Worm (Caenorhabditis elegans): Measurements from ENCODE around the gene srbc-63.

The srbc-63 gene

DNA sequence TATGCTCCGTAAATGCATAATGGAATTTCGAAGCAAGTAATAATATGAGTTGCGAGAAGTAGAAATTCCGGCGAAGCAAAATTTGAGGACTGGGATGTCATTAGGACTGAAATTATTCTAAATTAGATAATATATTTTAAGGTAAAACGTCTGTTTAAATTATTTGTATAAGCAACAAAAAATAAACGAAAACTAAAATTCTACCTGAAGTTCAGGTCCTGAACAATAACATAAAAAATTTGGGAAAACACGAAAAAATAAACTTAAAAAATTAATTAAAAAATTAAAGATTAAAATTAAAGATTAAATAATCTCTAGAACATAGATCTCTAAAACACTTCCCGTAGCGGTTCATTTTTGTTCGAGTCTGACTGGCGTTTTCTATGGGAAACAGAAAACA, 32.7 kb downstream of the srbc-63 start, which contains the start of gene srh-251:
TSS of gene srh-251 (minus strand) at position 101 of the 400 bp plus-strand sequence.
- no peak for TF ChIP-seq blmp-1 (tag; optimal IDR thresholded peaks at IDR 0.05)
- no peak for TF ChIP-seq unc-39 (tag; optimal IDR thresholded peaks at IDR 0.05)
- no peak for TF ChIP-seq ham-2 (GFP tag; optimal IDR thresholded peaks at IDR 0.05)
- TF ChIP-seq ceh-39 (tag; optimal IDR thresholded peaks at IDR 0.05): no peak
- TF ChIP-seq pha-4 (tag; optimal IDR thresholded peaks at IDR 0.05): no peak
- TF ChIP-seq ztf-11 (tag; optimal IDR thresholded peaks at IDR 0.05): no peak
- no peak for TF ChIP-seq snpc-4 (tag; optimal IDR thresholded peaks at IDR 0.05)
- TF ChIP-seq bed-3 (GFP tag; optimal IDR thresholded peaks at IDR 0.05): no peak
- no peak for TF ChIP-seq hlh-1 (tag; optimal IDR thresholded peaks at IDR 0.05)
- no peak for TF ChIP-seq zip-8 (tag; optimal IDR thresholded peaks at IDR 0.05)
- no peak for TF ChIP-seq nhr-12 (tag; optimal IDR thresholded peaks at IDR 0.05)
- no peak for TF ChIP-seq nhr-237 (tag; optimal IDR thresholded peaks at IDR 0.05)
- TF ChIP-seq ceh-43 (GFP tag; optimal IDR thresholded peaks at IDR 0.05): no peak
- TF ChIP-seq cnd-1 (tag; optimal IDR thresholded peaks at IDR 0.05): no peak

- TF ChIP-seq snpc-4 (tag; optimal IDR thresholded peaks at IDR 0.05) (no peak), pha-4 (tag; optimal IDR thresholded peaks at IDR 0.05) (no peak), sem-2 (GFP tag; optimal IDR thresholded peaks at IDR 0.05) (no peak), cnd-1 (tag; optimal IDR thresholded peaks at IDR 0.05) (no peak), ceh-39 (tag; optimal IDR thresholded peaks at IDR 0.05) (no peak), blmp-1 (tag; optimal IDR thresholded peaks at IDR 0.05) (no peak), elt-3 (tag; optimal IDR thresholded peaks at IDR 0.05) (no peak), bed-3 (GFP tag; optimal IDR thresholded peaks at IDR 0.05) (no peak)
Measured at ce11 chrV:15377903-15378302, 34.6 kb downstream of the srbc-63 start, which contains the start of gene srh-122. Gene srh-122 (minus strand): TSS chrV:15378003.

ce11 chrV:15376223-15376622, 36.3 kb downstream of the srbc-63 start, which contains the start of gene srh-52:
Gene srh-52 (minus strand): TSS chrV:15376323.
- no peak for TF ChIP-seq drap-1 (GFP tag; optimal IDR thresholded peaks at IDR 0.05)

DNA sequence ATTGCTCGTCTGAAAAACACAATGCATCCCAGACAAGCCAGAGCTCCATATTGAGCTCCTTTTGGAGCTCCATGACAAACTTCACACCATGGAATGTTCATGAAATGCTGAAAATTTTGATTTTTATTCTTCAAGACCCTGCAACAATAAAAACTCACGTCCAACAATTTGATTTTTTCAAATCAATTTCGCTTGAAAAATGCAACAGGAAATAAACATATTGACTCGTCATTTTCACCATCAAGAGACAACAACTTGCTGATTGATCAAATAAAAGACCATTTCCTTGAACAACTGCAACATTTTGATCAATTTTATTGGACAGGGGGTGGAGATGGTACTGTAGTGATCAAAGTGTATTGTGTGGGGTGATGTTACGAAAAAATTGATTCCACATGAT, 42.8 kb downstream of the srbc-63 start, which contains the start of gene nhr-269:
TSS of gene nhr-269 (minus strand) at position 101 of the 400 bp plus-strand sequence.
- TF ChIP-seq nhr-2 (tag; optimal IDR thresholded peaks at IDR 0.05) (no peak), lin-13 (tag; optimal IDR thresholded peaks at IDR 0.05) (no peak), mab-5 (tag; optimal IDR thresholded peaks at IDR 0.05) (no peak), ces-1 (GFP tag; optimal IDR thresholded peaks at IDR 0.05) (no peak), ceh-43 (GFP tag; optimal IDR thresholded peaks at IDR 0.05) (no peak), pha-4 (tag; optimal IDR thresholded peaks at IDR 0.05) (no peak), ceh-83 (GFP tag; optimal IDR thresholded peaks at IDR 0.05) (no peak), ham-2 (GFP tag; optimal IDR thresholded peaks at IDR 0.05) (no peak), nhr-28 (tag; optimal IDR thresholded peaks at IDR 0.05) (no peak), ztf-11 (tag; optimal IDR thresholded peaks at IDR 0.05) (no peak), nhr-12 (tag; optimal IDR thresholded peaks at IDR 0.05) (no peak), flh-1 (GFP tag; optimal IDR thresholded peaks at IDR 0.05) (no peak), mls-2 (tag; optimal IDR thresholded peaks at IDR 0.05) (no peak), M03D4.4 (tag; optimal IDR thresholded peaks at IDR 0.05) (no peak), lin-32 (GFP tag; optimal IDR thresholded peaks at IDR 0.05) (no peak), cnd-1 (tag; optimal IDR thresholded peaks at IDR 0.05) (no peak), sptf-1 (tag; optimal IDR thresholded peaks at IDR 0.05) (no peak), unc-39 (tag; optimal IDR thresholded peaks at IDR 0.05) (no peak)

ce11 chrV:15367770-15368169, 44.8 kb downstream of the srbc-63 start:
- no peak for TF ChIP-seq tbx-8 (GFP tag; optimal IDR thresholded peaks at IDR 0.05)
- no peak for TF ChIP-seq hlh-1 (tag; optimal IDR thresholded peaks at IDR 0.05)
- TF ChIP-seq lsy-2 (tag; optimal IDR thresholded peaks at IDR 0.05): no peak
- no peak for TF ChIP-seq nhr-28 (tag; optimal IDR thresholded peaks at IDR 0.05)
